Fruit fly (Drosophila melanogaster) whole organism, embryonic: ENCODE data around the gene CG15506.
A peak's percentile ranks its signal among the peaks of the same experiment; 100 is the strongest.

ENCODE experiments used
- Atf3 ChIP-seq: fragments of 200-800 bp; sonication (Bioruptor generic); optimal IDR thresholded peaks from 3 replicates; lab custom pipeline; 2016; ENCODE audit warnings: missing biosample characterization, missing genetic modification characterization
- B-H1 ChIP-seq: fragments of 200-800 bp; sonication (Bioruptor generic); IDR thresholded peaks from 3 replicates; pipeline ENCODE4 v1.3.6; 2022; ENCODE audit warnings: missing biosample characterization, missing genetic modification characterization
- Bdp1 ChIP-seq: fragments of 200-800 bp; sonication (Bioruptor generic); optimal IDR thresholded peaks from 3 replicates; lab custom pipeline; 2016; ENCODE audit warnings: missing biosample characterization, missing genetic modification characterization
- CG10431 ChIP-seq: fragments of 200-800 bp; sonication (Bioruptor generic); optimal IDR thresholded peaks from 3 replicates; lab custom pipeline; 2018; ENCODE audit warnings: missing biosample characterization, mild to moderate bottlenecking, missing genetic modification characterization
- CG12299 ChIP-seq: fragments of 200-800 bp; sonication (Bioruptor generic); optimal IDR thresholded peaks from 2 replicates; lab custom pipeline; 2018; ENCODE audit warnings: missing biosample characterization, mild to moderate bottlenecking, missing genetic modification characterization
- CG1233 ChIP-seq: fragments of 200-800 bp; sonication (Bioruptor generic); optimal IDR thresholded peaks from 4 replicates; lab custom pipeline; 2018; ENCODE audit warnings: missing biosample characterization, mild to moderate bottlenecking, missing genetic modification characterization
- CG12769 ChIP-seq: fragments of 200-800 bp; sonication (Bioruptor generic); optimal IDR thresholded peaks from 2 replicates; lab custom pipeline; 2019; ENCODE audit warnings: missing biosample characterization, mild to moderate bottlenecking, missing genetic modification characterization, moderate library complexity
- CG13287 ChIP-seq: fragments of 200-800 bp; sonication (Bioruptor generic); IDR thresholded peaks from 2 replicates; pipeline ENCODE4 v1.3.6; 2022; ENCODE audit warnings: missing biosample characterization, missing genetic modification characterization; ENCODE audit not compliant: partially characterized antibody
- CG14050 ChIP-seq: fragments of 200-800 bp; sonication (Bioruptor generic); IDR thresholded peaks from 3 replicates; pipeline ENCODE4 v1.3.6; 2022; ENCODE audit warnings: missing biosample characterization, missing genetic modification characterization
- CG16863 ChIP-seq: fragments of 200-800 bp; sonication (Bioruptor generic); optimal IDR thresholded peaks from 3 replicates; lab custom pipeline; 2016; ENCODE audit warnings: missing biosample characterization, missing genetic modification characterization
- CG17359 ChIP-seq: fragments of 200-800 bp; sonication (Bioruptor generic); optimal IDR thresholded peaks from 3 replicates; lab custom pipeline; 2018; ENCODE audit warnings: missing biosample characterization, mild to moderate bottlenecking, missing genetic modification characterization, moderate library complexity
- CG17361 ChIP-seq: fragments of 200-800 bp; sonication (Bioruptor generic); IDR thresholded peaks from 3 replicates; pipeline ENCODE4 v1.3.6; 2022; ENCODE audit warnings: missing biosample characterization, missing genetic modification characterization
- CG2129 ChIP-seq: fragments of 200-800 bp; sonication (Bioruptor generic); IDR thresholded peaks from 2 replicates; pipeline ENCODE4 v1.3.6; 2022; ENCODE audit warnings: missing biosample characterization, missing genetic modification characterization; ENCODE audit not compliant: partially characterized antibody
- CG3838 ChIP-seq: fragments of 200-800 bp; sonication (Bioruptor generic); optimal IDR thresholded peaks from 3 replicates; lab custom pipeline; 2016; ENCODE audit warnings: missing biosample characterization, missing genetic modification characterization
- CG8281 ChIP-seq: fragments of 200-800 bp; sonication (Bioruptor generic); optimal IDR thresholded peaks from 2 replicates; lab custom pipeline; 2018; ENCODE audit warnings: missing biosample characterization, mild to moderate bottlenecking, missing genetic modification characterization, moderate library complexity
- CG8290 ChIP-seq, 3 experiments: fragments of 200-800 bp; sonication (Bioruptor generic); optimal IDR thresholded peaks; 2 replicates each; lab custom pipeline; 2016 to 2019; ENCODE audit warnings: missing biosample characterization in 3 of 3, missing genetic modification characterization in 3 of 3, mild to moderate bottlenecking in 2 of 3, moderate library complexity in 1 of 3
- CG9215 ChIP-seq: fragments of 200-800 bp; sonication (Bioruptor generic); IDR thresholded peaks from 2 replicates; pipeline ENCODE4 v1.3.6; 2022; ENCODE audit warnings: missing biosample characterization, missing genetic modification characterization
- Dek ChIP-seq: fragments of 200-800 bp; sonication (Bioruptor generic); optimal IDR thresholded peaks from 3 replicates; lab custom pipeline; 2019; ENCODE audit warnings: missing biosample characterization, mild to moderate bottlenecking, missing genetic modification characterization, moderate library complexity
- Doc2 ChIP-seq: fragments of 200-800 bp; sonication (Bioruptor generic); IDR thresholded peaks from 2 replicates; pipeline ENCODE4 v1.3.6; 2022; ENCODE audit warnings: missing biosample characterization, missing genetic modification characterization
- GATAe ChIP-seq: fragments of 200-800 bp; sonication (Bioruptor generic); conservative IDR thresholded peaks from 2 replicates; pipeline ENCODE4 v1.3.6; 2022; ENCODE audit warnings: missing biosample characterization, missing genetic modification characterization
- HHEX ChIP-seq: fragments of 200-800 bp; sonication (Bioruptor generic); optimal IDR thresholded peaks from 3 replicates; lab custom pipeline; 2017; ENCODE audit warnings: missing biosample characterization, mild to moderate bottlenecking, missing genetic modification characterization, missing genetic modification reagents
- Hr3 ChIP-seq: fragments of 200-800 bp; sonication (Bioruptor generic); optimal IDR thresholded peaks from 3 replicates; lab custom pipeline; 2016; ENCODE audit warnings: missing biosample characterization, missing genetic modification characterization
- Mes4 ChIP-seq: fragments of 200-800 bp; sonication (Bioruptor generic); optimal IDR thresholded peaks from 2 replicates; lab custom pipeline; 2016; ENCODE audit warnings: missing biosample characterization, missing genetic modification characterization
- Mrtf ChIP-seq: fragments of 200-800 bp; sonication (Bioruptor generic); IDR thresholded peaks from 3 replicates; pipeline ENCODE4 v1.3.6; 2022; ENCODE audit warnings: missing biosample characterization, missing genetic modification characterization
- Nf-YB ChIP-seq: fragments of 200-800 bp; sonication (Bioruptor generic); optimal IDR thresholded peaks from 3 replicates; lab custom pipeline; 2019; ENCODE audit warnings: missing biosample characterization, mild to moderate bottlenecking, missing genetic modification characterization, moderate library complexity
- Ravus ChIP-seq: fragments of 200-800 bp; sonication (Bioruptor generic); IDR thresholded peaks from 2 replicates; pipeline ENCODE4 v1.3.6; 2022; ENCODE audit warnings: missing biosample characterization, missing genetic modification characterization
- ac ChIP-seq: fragments of 200-800 bp; sonication (Bioruptor generic); optimal IDR thresholded peaks from 3 replicates; lab custom pipeline; 2017; ENCODE audit warnings: missing biosample characterization, mild to moderate bottlenecking, missing genetic modification characterization
- amos ChIP-seq: fragments of 200-800 bp; sonication (Bioruptor generic); IDR thresholded peaks from 2 replicates; pipeline ENCODE4 v1.3.6; 2022; ENCODE audit warnings: missing biosample characterization, missing genetic modification characterization; ENCODE audit not compliant: partially characterized antibody
- az2 ChIP-seq: fragments of 200-800 bp; sonication (Bioruptor generic); optimal IDR thresholded peaks from 3 replicates; lab custom pipeline; 2016; ENCODE audit warnings: missing biosample characterization, missing genetic modification characterization
- ci ChIP-seq: fragments of 200-800 bp; sonication (Bioruptor generic); IDR thresholded peaks from 3 replicates; pipeline ENCODE4 v1.3.6; 2022; ENCODE audit warnings: missing biosample characterization, missing genetic modification characterization
- crc ChIP-seq: fragments of 200-800 bp; sonication (Bioruptor generic); optimal IDR thresholded peaks from 2 replicates; lab custom pipeline; 2016; ENCODE audit warnings: missing biosample characterization, missing genetic modification characterization
- disco-r ChIP-seq: fragments of 200-800 bp; sonication (Bioruptor generic); optimal IDR thresholded peaks from 2 replicates; lab custom pipeline; 2016; ENCODE audit warnings: missing biosample characterization, missing genetic modification characterization
- ftz-f1 ChIP-seq: fragments of 200-800 bp; sonication (Bioruptor generic); optimal IDR thresholded peaks from 2 replicates; lab custom pipeline; 2016; ENCODE audit warnings: missing biosample characterization, missing genetic modification characterization
- gce ChIP-seq: fragments of 200-800 bp; sonication (Bioruptor generic); IDR thresholded peaks from 3 replicates; pipeline ENCODE4 v1.3.6; 2022; ENCODE audit warnings: missing biosample characterization, missing genetic modification characterization
- grau ChIP-seq: fragments of 200-800 bp; optimal IDR thresholded peaks from 3 replicates; lab custom pipeline; 2019; ENCODE audit warnings: missing biosample characterization, mild to moderate bottlenecking, missing genetic modification characterization, moderate library complexity
- hkb ChIP-seq, 2 experiments: fragments of 200-800 bp in 1 of 2; fragments of >200 bp in 1 of 2; sonication (Bioruptor generic) in 1 of 2; IDR thresholded peaks in 1 of 2; optimal IDR thresholded peaks in 1 of 2; 2 replicates each; pipeline versions ENCODE4 v1.3.6 to Lab custom; 2017 to 2022; ENCODE audit warnings: missing biosample characterization in 1 of 2, missing genetic modification characterization in 1 of 2
- hth ChIP-seq: fragments of >200 bp; optimal IDR thresholded peaks from 2 replicates; lab custom pipeline; 2017; ENCODE audit warnings: inconsistent platforms
- ind ChIP-seq: fragments of 200-800 bp; sonication (Bioruptor generic); optimal IDR thresholded peaks from 3 replicates; lab custom pipeline; 2016; ENCODE audit warnings: missing biosample characterization, missing genetic modification characterization
- maf-S ChIP-seq: fragments of 200-800 bp; sonication (Bioruptor generic); optimal IDR thresholded peaks from 2 replicates; lab custom pipeline; 2016; ENCODE audit warnings: missing biosample characterization, missing genetic modification characterization
- mld ChIP-seq: fragments of 200-800 bp; sonication (Bioruptor generic); IDR thresholded peaks from 3 replicates; pipeline ENCODE4 v1.3.6; 2022; ENCODE audit warnings: missing biosample characterization, missing genetic modification characterization; ENCODE audit not compliant: partially characterized antibody
- nerfin-1 ChIP-seq: fragments of 200-800 bp; sonication (Bioruptor generic); optimal IDR thresholded peaks from 3 replicates; lab custom pipeline; 2019; ENCODE audit warnings: missing biosample characterization, mild to moderate bottlenecking, missing genetic modification characterization, moderate library complexity
- otp ChIP-seq: fragments of 200-800 bp; sonication (Bioruptor generic); IDR thresholded peaks from 3 replicates; pipeline ENCODE4, ENCODE4 v1.3.6; 2022; ENCODE audit warnings: missing biosample characterization, missing genetic modification characterization
- p53 ChIP-seq: fragments of 200-800 bp; sonication (Bioruptor generic); optimal IDR thresholded peaks from 2 replicates; lab custom pipeline; 2016; ENCODE audit warnings: missing biosample characterization, missing genetic modification characterization
- run ChIP-seq: fragments of 200-800 bp; sonication (Bioruptor generic); optimal IDR thresholded peaks from 3 replicates; lab custom pipeline; 2018; ENCODE audit warnings: missing biosample characterization, mild to moderate bottlenecking, missing genetic modification characterization

CG15506 gene

DNA sequence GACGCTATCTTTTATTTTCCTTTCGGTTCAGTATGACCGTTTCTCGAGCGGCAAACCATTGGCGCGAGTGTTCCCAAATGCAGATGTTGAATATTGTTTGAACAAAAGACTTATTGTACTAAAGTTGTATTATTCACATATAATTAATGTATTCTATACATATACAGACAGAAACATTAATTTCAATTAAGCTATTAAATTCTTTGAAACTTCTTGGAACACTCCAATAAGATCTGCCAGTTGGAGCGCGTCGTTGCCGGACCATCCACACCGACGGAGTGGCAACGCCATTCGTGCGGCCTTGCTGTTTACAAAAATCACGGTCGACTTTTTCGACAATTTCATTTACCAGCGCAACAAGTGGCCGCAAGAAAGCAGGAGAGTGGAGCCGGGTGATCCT is 26.6 kb downstream of the CG15506 start, which contains the start of the genes Wdr24 and IntS11 (continued):
- peak; percentile 44 for TF ChIP-seq Bdp1 (GFP tag; lab: Kevin White, UChicago)
- TF ChIP-seq maf-S (GFP tag; lab: Kevin White, UChicago): peak; percentile 47
- TF ChIP-seq CG8290 (GFP tag; optimal IDR thresholded peaks at IDR 0.05; lab: Kevin White, UChicago): no peak
- peak in 1 of 2 experiments; percentile 96 for TF ChIP-seq CG8290 (tag; optimal IDR thresholded peaks at IDR 0.05; lab: Kevin White, UChicago)
- TF ChIP-seq az2 (GFP tag; lab: Kevin White, UChicago): peak; percentile 58
- no peak for TF ChIP-seq mld (GFP tag; lab: Robert Waterston, UW)
- peak; percentile 83 for TF ChIP-seq CG1233
- peak; percentile 64 for TF ChIP-seq CG12299 (tag; lab: Kevin White, UChicago)
- no peak for TF ChIP-seq CG10431 (GFP tag; lab: Kevin White, UChicago)
- TF ChIP-seq CG17361 (GFP tag; lab: Robert Waterston, UW): peak; percentile 81
- TF ChIP-seq CG17359: peak; percentile 70
- TF ChIP-seq CG16863 (GFP tag; lab: Kevin White, UChicago): peak; percentile 50
- peak; percentile 94 for TF ChIP-seq GATAe (GFP tag; lab: Robert Waterston, UW)
- peak; percentile 7 for TF ChIP-seq disco-r
- TF ChIP-seq ac: no peak
- no peak for TF ChIP-seq run (tag; lab: Kevin White, UChicago)
- no peak for TF ChIP-seq hth (lab: Kevin White, UChicago)
- peak; percentile 44 for TF ChIP-seq Nf-YB (GFP tag; lab: Kevin White, UChicago)
- peak; percentile 65; the same call in 1 of the 3 replicates for TF ChIP-seq otp (GFP tag; lab: Robert Waterston, UW)
- peak; percentile 98 for TF ChIP-seq ftz-f1 (GFP tag; lab: Kevin White, UChicago)
- TF ChIP-seq HHEX (GFP tag; lab: Kevin White, UChicago): peak; percentile 69
- peak; percentile 41 for TF ChIP-seq nerfin-1 (tag; lab: Kevin White, UChicago)
- TF ChIP-seq amos (GFP tag; lab: Robert Waterston, UW): no peak
- peak; percentile 83; the same call in 2 of the 3 replicates for TF ChIP-seq CG14050
- no peak for TF ChIP-seq CG8281 (tag; lab: Kevin White, UChicago)
- TF ChIP-seq Atf3 (GFP tag; lab: Kevin White, UChicago): peak; percentile 37
- peak; percentile 89 for TF ChIP-seq ci (GFP tag; lab: Robert Waterston, UW)
- no peak for TF ChIP-seq CG2129 (GFP tag; lab: Robert Waterston, UW)
- TF ChIP-seq hkb (optimal IDR thresholded peaks at IDR 0.05; lab: Kevin White, UChicago): peak; percentile 97
- TF ChIP-seq hkb (GFP tag; IDR thresholded peaks at IDR 0.05; lab: Robert Waterston, UW): peak; percentile 73
- peak; percentile 90 for TF ChIP-seq grau
- peak; percentile 74 for TF ChIP-seq ind
- no peak for TF ChIP-seq CG3838
- TF ChIP-seq B-H1: peak; percentile 80; the same call in 2 of the 3 replicates
- TF ChIP-seq Ravus (GFP tag; lab: Robert Waterston, UW): peak; percentile 68
- TF ChIP-seq Mrtf (GFP tag; lab: Robert Waterston, UW): peak; percentile 84; the same call in 2 of the 3 replicates
- peak; percentile 42; the same call in 1 of the 3 replicates for TF ChIP-seq gce (GFP tag; lab: Robert Waterston, UW)
- peak; percentile 36 for TF ChIP-seq Mes4
- no peak for TF ChIP-seq CG12769 (tag; lab: Kevin White, UChicago)
- TF ChIP-seq CG9215: peak; percentile 93
- TF ChIP-seq Doc2 (GFP tag; lab: Robert Waterston, UW): peak; percentile 64
- no peak for TF ChIP-seq p53 (GFP tag; lab: Kevin White, UChicago)
- peak; percentile 80 for TF ChIP-seq Hr3
- TF ChIP-seq Dek (tag; lab: Kevin White, UChicago): peak; percentile 90
- TF ChIP-seq crc: no peak
- TF ChIP-seq CG13287 (GFP tag; lab: Robert Waterston, UW): peak; percentile 64; the same call in 1 of the 2 replicates
